Fruit fly (Drosophila melanogaster) S2 (cell line): ENCODE data around the gene CG18599.

Source experiments
- CG8478 ChIP-seq: fragments of >200 bp; optimal IDR thresholded peaks from 2 replicates; lab custom pipeline; 2018
- CTCF ChIP-seq, 2 experiments: fragments of >200 bp; optimal IDR thresholded peaks; 2 replicates each; lab custom pipeline; 2018

DNA sequence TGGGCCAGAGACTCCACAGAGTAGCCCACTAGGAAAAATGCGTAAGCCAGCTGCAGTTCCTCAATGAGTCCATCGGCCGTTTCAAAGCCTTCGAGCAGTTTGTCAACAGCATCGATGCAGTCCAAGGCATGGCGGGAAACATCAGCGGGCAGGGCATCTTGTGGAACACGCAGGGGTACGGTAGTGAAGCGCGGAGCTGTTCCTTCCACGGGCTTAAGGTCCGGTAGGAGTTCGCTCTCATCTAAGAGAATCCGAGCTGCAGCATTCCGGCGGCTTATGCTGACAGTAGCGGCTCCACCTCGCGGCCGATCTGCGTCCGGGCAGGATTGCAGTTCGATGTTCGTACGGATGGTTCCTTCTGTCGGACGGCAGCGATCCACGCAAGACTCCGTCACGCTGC, 15.7 kb upstream of the CG18599 start:
- TF ChIP-seq CG8478 (lab: Kevin White, UChicago) (no peak), CTCF (optimal IDR thresholded peaks at IDR 0.05; lab: Kevin White, UChicago) (no peak)
